Fruit fly (Drosophila melanogaster): Measurements from ENCODE around the gene CG46310.

DNA sequence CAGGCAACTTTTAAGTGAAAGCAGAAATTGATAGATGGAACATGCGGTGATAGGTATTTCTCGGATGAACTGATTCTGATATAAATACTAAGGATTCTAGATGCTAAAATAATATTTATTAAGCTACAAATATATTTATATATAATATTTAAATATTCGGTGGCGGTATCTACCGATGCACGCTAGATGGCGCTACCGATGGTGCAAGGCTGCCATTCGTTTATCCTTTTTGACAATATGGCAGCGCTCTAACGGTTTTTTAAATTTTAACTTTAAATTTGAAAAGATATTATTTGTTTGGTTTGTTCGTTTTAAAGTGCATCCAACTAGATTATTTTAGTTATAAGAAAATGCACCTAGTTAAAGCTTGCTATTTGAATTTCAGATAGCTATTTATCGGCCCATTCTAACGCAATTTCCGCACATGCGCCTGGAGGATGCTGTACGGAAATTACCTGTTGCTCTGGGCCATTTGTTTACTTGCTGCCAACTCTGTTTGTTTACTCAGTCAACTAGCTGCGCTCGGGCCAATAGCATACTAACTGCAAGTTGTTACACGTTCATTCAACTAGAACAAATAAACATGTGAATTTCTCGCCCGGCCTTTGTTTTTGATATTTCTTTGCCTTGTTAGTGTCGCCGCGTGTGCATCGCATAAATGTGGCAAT is 14.2 kb upstream of the CG46310 start, which contains the start of gene VhaAC39-2:
- no peak for TF ChIP-seq CG8478 (optimal IDR thresholded peaks at IDR 0.05)
- TF ChIP-seq CTCF (optimal IDR thresholded peaks at IDR 0.05) = peak in 1 of 2 experiments; percentile 85

Data from S2 (cell line).